Fruit fly (Drosophila melanogaster): ENCODE results near the gene E2f1.

- TF ChIP-seq CG8478 (optimal IDR thresholded peaks at IDR 0.05) (no peak), CTCF (optimal IDR thresholded peaks at IDR 0.05) (no peak)
These were observed 16.4 kb downstream of the E2f1 start for dm6 chr3R:21644222-21644621.

Measured in S2 (cell line).